Fruit fly (Drosophila melanogaster): Measurements from ENCODE around the gene mtd.

mtd gene

dm6 chr3R:5301905-5302304, 48.3 kb downstream of the mtd start (continued):
- TF ChIP-seq CG13894 (tag; optimal IDR thresholded peaks at IDR 0.05) (peak; percentile 15), CG8765 (GFP tag; IDR thresholded peaks at IDR 0.05) (no peak), sqz (GFP tag; optimal IDR thresholded peaks at IDR 0.05) (no peak), Hand (GFP tag; optimal IDR thresholded peaks at IDR 0.05) (peak; percentile 34), CG9932 (GFP tag; IDR thresholded peaks at IDR 0.05) (peak; percentile 21; the same call in 1 of the 2 replicates), CG18599 (GFP tag; optimal IDR thresholded peaks at IDR 0.05) (peak; percentile 75), CG6254 (GFP tag; optimal IDR thresholded peaks at IDR 0.05) (no peak), CG9727 (GFP tag; optimal IDR thresholded peaks at IDR 0.05) (peak; percentile 34), BEAF-32 (GFP tag; optimal IDR thresholded peaks at IDR 0.05) (no peak), Lhr (GFP tag; optimal IDR thresholded peaks at IDR 0.05) (no peak), CG16863 (GFP tag; optimal IDR thresholded peaks at IDR 0.05) (no peak), Hr51 (GFP tag; optimal IDR thresholded peaks at IDR 0.05) (no peak), CG15601 (tag; optimal IDR thresholded peaks at IDR 0.05) (no peak), CG13287 (GFP tag; IDR thresholded peaks at IDR 0.05; ENCODE audit: partially characterized antibody) (no peak), CG12155 (GFP tag; optimal IDR thresholded peaks at IDR 0.05) (no peak), jumu (GFP tag; optimal IDR thresholded peaks at IDR 0.05) (no peak), CG16815 (GFP tag; optimal IDR thresholded peaks at IDR 0.05) (no peak), vnd (GFP tag; IDR thresholded peaks at IDR 0.05; ENCODE audit: partially characterized antibody) (no peak), slp2 (GFP tag; optimal IDR thresholded peaks at IDR 0.05) (no peak), CG10543 (GFP tag; optimal IDR thresholded peaks at IDR 0.05) (peak; percentile 7)

dm6 chr3R:5300620-5301019, 49.6 kb downstream of the mtd start:
- TF ChIP-seq cwo (GFP tag; optimal IDR thresholded peaks at IDR 0.05) (no peak), Lpt (GFP tag; optimal IDR thresholded peaks at IDR 0.05) (no peak), fd96Cb (tag; optimal IDR thresholded peaks at IDR 0.05) (no peak), slp2 (GFP tag; optimal IDR thresholded peaks at IDR 0.05) (no peak), CG3838 (GFP tag; optimal IDR thresholded peaks at IDR 0.05) (no peak), H2.0 (GFP tag; IDR thresholded peaks at IDR 0.05) (0 out of 2 replicates have a peak, but pooled peaks have one; percentile 21), CG9797 (GFP tag; optimal IDR thresholded peaks at IDR 0.05) (no peak), Chrac-16 (GFP tag; optimal IDR thresholded peaks at IDR 0.05) (peak; percentile 24), org-1 (GFP tag; optimal IDR thresholded peaks at IDR 0.05) (no peak), Med (GFP tag) (peak; percentile 86), pros (GFP tag; optimal IDR thresholded peaks at IDR 0.05) (no peak), CG13624 (GFP tag; optimal IDR thresholded peaks at IDR 0.05) (peak; percentile 14), sim (GFP tag; IDR thresholded peaks at IDR 0.05) (no peak), h (optimal IDR thresholded peaks at IDR 0.05) (no peak), NC2β (GFP tag; optimal IDR thresholded peaks at IDR 0.05) (peak; percentile 17), CG7786 (GFP tag; optimal IDR thresholded peaks at IDR 0.05) (no peak), Oli (tag; optimal IDR thresholded peaks at IDR 0.05) (peak; percentile 11), Sry-β (GFP tag; optimal IDR thresholded peaks at IDR 0.05) (no peak), dm (GFP tag; optimal IDR thresholded peaks at IDR 0.05) (no peak), CG15696 (tag; optimal IDR thresholded peaks at IDR 0.05) (no peak), CrebB (tag; optimal IDR thresholded peaks at IDR 0.05) (no peak), Bdp1 (GFP tag; optimal IDR thresholded peaks at IDR 0.05) (no peak), Antp (GFP tag; optimal IDR thresholded peaks at IDR 0.05) (peak; percentile 6), dimm (GFP tag; IDR thresholded peaks at IDR 0.05) (0 out of 2 replicates have a peak, but pooled peaks have one; percentile 37), ham (GFP tag; IDR thresholded peaks at IDR 0.05) (no peak), ap (GFP tag; IDR thresholded peaks at IDR 0.05) (no peak), ab (GFP tag; optimal IDR thresholded peaks at IDR 0.05) (no peak), danr (GFP tag; IDR thresholded peaks at IDR 0.05) (no peak), CG30403 (GFP tag; optimal IDR thresholded peaks at IDR 0.05) (peak; percentile 3), CG10267 (tag; optimal IDR thresholded peaks at IDR 0.05) (no peak), CG12744 (GFP tag; optimal IDR thresholded peaks at IDR 0.05) (no peak), gce (GFP tag; IDR thresholded peaks at IDR 0.05) (0 out of 3 replicates have a peak, but pooled peaks have one; percentile 36)

Data from whole organism, embryonic.